Fruit fly (Drosophila melanogaster): ENCODE measurements around the gene ro.

DNA sequence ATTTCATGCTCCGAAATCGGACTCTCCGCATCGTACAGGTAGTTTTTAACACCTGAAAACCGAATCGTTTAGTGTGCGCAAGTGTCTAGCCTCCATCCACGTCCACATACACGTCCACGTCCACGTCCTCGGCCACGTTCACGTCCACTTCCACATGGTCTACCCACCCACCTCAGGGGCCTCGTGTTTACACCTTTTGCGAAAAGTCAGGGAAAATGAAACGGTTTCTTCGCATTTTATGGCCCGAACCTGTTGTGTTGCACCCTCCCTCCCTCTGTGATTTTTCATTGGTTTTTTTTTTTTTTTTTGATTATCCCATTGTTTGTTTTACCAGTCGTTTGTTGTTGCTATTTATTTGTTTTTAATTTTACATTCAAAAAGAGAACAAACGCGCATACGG, 6.2 kb upstream of the ro start:
- TF ChIP-seq CTCF (optimal IDR thresholded peaks at IDR 0.05), result no peak
- TF ChIP-seq CG8478 (optimal IDR thresholded peaks at IDR 0.05), result no peak

All from S2 (cell line).